Worm (Caenorhabditis elegans) whole organism, L4 larva: ENCODE data around the gene chil-8.

Source experiments
- F26F4.8 ChIP-seq: fragments of 200-800 bp; sonication (Bioruptor generic); conservative IDR thresholded peaks from 2 replicates; pipeline ENCODE4 v1.3.6; 2022; ENCODE audit warnings: missing genetic modification characterization, missing compliant biosample characterization
- F44E2.7 ChIP-seq: fragments of 200-800 bp; sonication (Bioruptor generic); IDR thresholded peaks from 2 replicates; pipeline ENCODE4 v2.1.2; 2022; ENCODE audit warnings: missing genetic modification characterization, missing compliant biosample characterization
- R02D3.7 ChIP-seq: fragments of 150-350 bp; sonication (generic microtip); optimal IDR thresholded peaks from 3 replicates; lab custom pipeline; 2014; ENCODE audit warnings: missing biosample characterization, missing genetic modification characterization
- Y5F2A.4 ChIP-seq: fragments of 200-800 bp; sonication (Bioruptor generic); optimal IDR thresholded peaks from 2 replicates; lab custom pipeline; 2018; ENCODE audit warnings: mild to moderate bottlenecking, missing genetic modification characterization, missing compliant biosample characterization
- ZK337.2 ChIP-seq: fragments of 200-800 bp; sonication (Bioruptor generic); IDR thresholded peaks from 2 replicates; pipeline ENCODE4 v1.3.6; 2022; ENCODE audit warnings: missing genetic modification reagents, missing genetic modification characterization, missing compliant biosample characterization
- ZK546.5 ChIP-seq, 2 experiments: sonication (generic microtip); optimal IDR thresholded peaks; 2 replicates each; lab custom pipeline; 2017; ENCODE audit warnings: missing biosample characterization in 2 of 2, missing genetic modification characterization in 2 of 2
- ama-1 ChIP-seq: fragments of 150-350 bp; optimal IDR thresholded peaks from 2 replicates; lab custom pipeline; 2014; ENCODE audit warnings: inconsistent platforms, mixed read lengths
- arid-1 ChIP-seq: fragments of 200-800 bp; sonication (Bioruptor generic); conservative IDR thresholded peaks from 2 replicates; pipeline ENCODE4 v1.3.6; 2022; ENCODE audit warnings: missing genetic modification reagents, missing genetic modification characterization, missing compliant biosample characterization
- ceh-44 ChIP-seq: fragments of 200-800 bp; sonication (Bioruptor generic); IDR thresholded peaks from 2 replicates; pipeline ENCODE4 v1.3.6; 2022; ENCODE audit warnings: missing genetic modification reagents, missing genetic modification characterization, missing compliant biosample characterization
- ceh-62 ChIP-seq: sonication (generic microtip); optimal IDR thresholded peaks from 2 replicates; lab custom pipeline; 2017; ENCODE audit warnings: missing biosample characterization, missing genetic modification characterization
- daf-16 ChIP-seq, 3 experiments: sonication (generic microtip); optimal IDR thresholded peaks; 2 replicates each; lab custom pipeline; 2016 to 2017; ENCODE audit warnings: missing genetic modification characterization in 3 of 3, missing genetic modification reagents in 3 of 3, mild to moderate bottlenecking in 2 of 3, missing compliant biosample characterization in 2 of 3, missing biosample characterization in 1 of 3, moderate library complexity in 1 of 3
- daf-19 ChIP-seq: fragments of 200-800 bp; sonication (Bioruptor generic); conservative IDR thresholded peaks from 2 replicates; pipeline ENCODE4 v1.3.6; 2022; ENCODE audit warnings: missing genetic modification characterization, missing compliant biosample characterization
- dpl-1 ChIP-seq: fragments of 150-350 bp; optimal IDR thresholded peaks from 2 replicates; lab custom pipeline; 2014; ENCODE audit warnings: missing biosample characterization, missing genetic modification reagents, missing genetic modification characterization
- hlh-30 ChIP-seq: sonication (generic microtip); optimal IDR thresholded peaks from 2 replicates; lab custom pipeline; 2017; ENCODE audit warnings: antibody characterized with exemption, mild to moderate bottlenecking, missing genetic modification characterization, missing compliant biosample characterization; ENCODE audit not compliant: insufficient read depth
- lim-7 ChIP-seq: fragments of 200-800 bp; sonication (Bioruptor generic); IDR thresholded peaks from 2 replicates; pipeline ENCODE4 v1.3.6; 2022; ENCODE audit warnings: missing genetic modification characterization, missing compliant biosample characterization
- lin-39 ChIP-seq: fragments of 150-350 bp; optimal IDR thresholded peaks from 2 replicates; lab custom pipeline; 2014; ENCODE audit warnings: missing biosample characterization, missing genetic modification reagents, missing genetic modification characterization
- lir-3 ChIP-seq: sonication (generic microtip); optimal IDR thresholded peaks from 2 replicates; lab custom pipeline; 2016; ENCODE audit warnings: mild to moderate bottlenecking, missing genetic modification characterization, missing compliant biosample characterization
- lsy-2 ChIP-seq, 2 experiments: fragments of 150-350 bp in 1 of 2; sonication (generic microtip) in 1 of 2; optimal IDR thresholded peaks; 2 replicates each; lab custom pipeline; 2014 to 2017; ENCODE audit warnings: missing biosample characterization in 2 of 2, missing genetic modification characterization in 2 of 2
- madf-5 ChIP-seq, 2 experiments: fragments of 200-800 bp; sonication (Bioruptor generic); IDR thresholded peaks; 2 replicates each; pipeline ENCODE4 v1.3.6; 2022; ENCODE audit warnings: missing compliant biosample characterization in 2 of 2, missing genetic modification characterization in 2 of 2
- mdt-29 ChIP-seq: fragments of 200-800 bp; sonication (Bioruptor generic); IDR thresholded peaks from 2 replicates; pipeline ENCODE4 v1.3.6; 2022; ENCODE audit warnings: missing genetic modification reagents, missing genetic modification characterization, missing compliant biosample characterization
- mxl-3 ChIP-seq: fragments of 200-800 bp; sonication (Bioruptor generic); optimal IDR thresholded peaks from 2 replicates; lab custom pipeline; 2018; ENCODE audit warnings: mild to moderate bottlenecking, missing genetic modification characterization, missing compliant biosample characterization
- nhr-11 ChIP-seq: fragments of 150-350 bp; optimal IDR thresholded peaks from 2 replicates; lab custom pipeline; 2014; ENCODE audit warnings: missing biosample characterization, missing genetic modification characterization
- nhr-111 ChIP-seq: fragments of 200-800 bp; sonication (Bioruptor generic); optimal IDR thresholded peaks from 2 replicates; lab custom pipeline; 2018; ENCODE audit warnings: mild to moderate bottlenecking, missing genetic modification characterization, missing compliant biosample characterization
- nhr-237 ChIP-seq: sonication (generic microtip); optimal IDR thresholded peaks from 2 replicates; lab custom pipeline; 2017; ENCODE audit warnings: missing biosample characterization, missing genetic modification characterization
- nhr-25 ChIP-seq: sonication (generic microtip); optimal IDR thresholded peaks from 2 replicates; lab custom pipeline; 2017; ENCODE audit warnings: missing genetic modification characterization, mild to moderate bottlenecking, missing compliant biosample characterization, antibody characterized with exemption, moderate library complexity, borderline replicate concordance; ENCODE audit not compliant: insufficient read depth
- nhr-48 ChIP-seq: sonication (generic microtip); optimal IDR thresholded peaks from 2 replicates; lab custom pipeline; 2016; ENCODE audit warnings: mild to moderate bottlenecking, missing genetic modification characterization, missing compliant biosample characterization
- nhr-6 ChIP-seq: fragments of 150-350 bp; optimal IDR thresholded peaks from 2 replicates; lab custom pipeline; 2014; ENCODE audit warnings: missing biosample characterization, missing genetic modification characterization
- php-3 ChIP-seq: fragments of 200-800 bp; sonication (Bioruptor generic); IDR thresholded peaks from 2 replicates; pipeline ENCODE4 v1.3.6; 2022; ENCODE audit warnings: missing genetic modification reagents, missing genetic modification characterization, missing compliant biosample characterization
- skn-1 ChIP-seq: fragments of 150-350 bp; optimal IDR thresholded peaks from 2 replicates; lab custom pipeline; 2014; ENCODE audit warnings: missing biosample characterization, missing genetic modification characterization
- spr-1 ChIP-seq: sonication (generic microtip); optimal IDR thresholded peaks from 2 replicates; lab custom pipeline; 2016; ENCODE audit warnings: mild to moderate bottlenecking, missing genetic modification characterization, missing compliant biosample characterization
- spr-3 ChIP-seq: fragments of 200-800 bp; sonication (Bioruptor generic); optimal IDR thresholded peaks from 2 replicates; lab custom pipeline; 2018; ENCODE audit warnings: mild to moderate bottlenecking, missing genetic modification characterization, missing compliant biosample characterization
- unc-62 ChIP-seq, 3 experiments: fragments of 150-350 bp in 1 of 3; sonication (generic microtip); optimal IDR thresholded peaks in 2 of 3; peaks in 1 of 3; 1 replicate in 1 of 3; 2 replicates in 2 of 3; lab custom pipeline; 2014 to 2017; ENCODE audit warnings: missing biosample characterization in 3 of 3, missing genetic modification characterization in 3 of 3, missing genetic modification reagents in 3 of 3, missing genotype in 1 of 3
- vab-7 ChIP-seq: fragments of 200-800 bp; sonication (Bioruptor generic); IDR thresholded peaks from 2 replicates; pipeline ENCODE4 v1.3.6; 2022; ENCODE audit warnings: missing genetic modification reagents, missing genetic modification characterization, missing compliant biosample characterization
- ztf-11 ChIP-seq: fragments of 150-350 bp; optimal IDR thresholded peaks from 2 replicates; lab custom pipeline; 2014; ENCODE audit warnings: missing biosample characterization, missing genetic modification characterization

The chil-8 gene

DNA sequence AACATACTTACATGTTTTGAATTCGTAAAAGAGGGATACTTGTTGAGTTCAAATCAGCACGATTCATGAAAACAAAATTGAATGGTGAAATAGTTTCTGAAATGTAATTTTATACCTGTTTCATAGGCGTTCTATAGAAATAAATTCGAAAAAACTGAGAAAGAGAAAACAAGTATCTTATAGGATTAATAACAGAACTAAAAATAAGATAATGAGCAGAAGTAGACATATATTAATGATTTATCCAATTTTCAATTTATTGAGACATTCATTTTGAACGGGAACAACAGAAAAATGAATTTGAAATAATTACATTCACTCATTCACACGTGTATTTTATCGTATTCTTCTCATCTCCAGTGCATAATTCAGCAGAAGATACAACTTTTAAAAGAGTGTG lies 15.1 kb downstream of the chil-8 start, which contains the start of gene chil-6 (continued):
- no peak for TF ChIP-seq R02D3.7 (tag; lab: Kevin White, UChicago)

DNA sequence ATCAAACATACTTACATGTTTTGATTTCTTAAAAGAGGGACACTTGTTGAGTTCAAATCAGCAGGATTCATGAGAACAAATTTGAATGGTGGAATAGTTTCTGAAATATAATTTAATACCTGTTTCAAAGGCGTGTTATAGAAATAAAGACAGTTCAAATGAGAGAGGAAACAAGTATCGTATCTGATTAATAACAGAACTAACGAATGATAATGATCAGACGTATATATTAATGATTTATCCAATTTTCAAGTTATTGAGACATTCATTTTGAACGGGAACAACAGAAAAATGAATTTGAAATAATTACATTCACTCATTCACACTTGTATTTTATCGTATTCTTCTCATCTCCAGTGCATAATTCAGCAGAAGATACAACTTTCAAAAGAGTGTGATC lies 17.2 kb downstream of the chil-8 start, which contains the start of gene chil-4:
Gene chil-4, minus strand, starts transcription at position 101 of the 400 bp plus-strand sequence.
- TF ChIP-seq hlh-30 (tag; lab: Kevin White, UChicago) (no peak), daf-16 (GFP tag; optimal IDR thresholded peaks at IDR 0.05; lab: Kevin White, UChicago) (no peak), daf-16 (tag; optimal IDR thresholded peaks at IDR 0.05; lab: Kevin White, UChicago) (no peak), dpl-1 (no peak), mxl-3 (GFP tag; lab: Kevin White, UChicago) (no peak), ceh-62 (no peak)

DNA sequence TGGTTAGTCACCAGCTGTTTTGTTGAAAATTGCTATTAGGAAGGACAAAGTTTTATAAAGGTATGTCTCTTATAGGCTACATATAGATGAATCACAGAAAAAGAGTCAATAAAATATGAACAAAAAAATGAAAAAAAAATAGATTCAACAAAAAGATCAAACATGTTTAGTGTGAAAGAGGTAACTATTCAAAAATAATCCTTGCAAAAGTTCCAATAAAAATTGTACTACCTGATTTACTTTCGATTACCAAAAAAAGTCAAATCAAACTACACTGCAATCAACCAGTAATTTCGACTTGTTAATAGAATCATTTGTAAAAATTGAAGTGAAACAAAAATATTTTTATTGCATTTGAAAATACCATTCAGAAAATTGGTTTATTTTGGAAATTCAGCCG lies 21.9 kb downstream of the chil-8 start, which contains the start of gene ZK938.10:
Gene ZK938.10, minus strand, starts transcription at position 101 of the 400 bp plus-strand sequence.
- no peak for TF ChIP-seq nhr-11 (tag; lab: Kevin White, UChicago)
- no peak for TF ChIP-seq spr-1
- no peak for TF ChIP-seq mdt-29 (GFP tag; lab: Robert Waterston, UW)
- no peak for TF ChIP-seq arid-1 (GFP tag; lab: Robert Waterston, UW)
- TF ChIP-seq vab-7, result no peak
- TF ChIP-seq php-3 (GFP tag; lab: Robert Waterston, UW), result no peak
- TF ChIP-seq nhr-25 (tag; lab: Kevin White, UChicago), result no peak
- TF ChIP-seq ztf-11 (tag; lab: Kevin White, UChicago), result no peak
- no peak for TF ChIP-seq skn-1
- no peak for TF ChIP-seq lsy-2 (tag; optimal IDR thresholded peaks at IDR 0.05; lab: Kevin White, UChicago)
- no peak for TF ChIP-seq ZK337.2 (GFP tag; lab: Robert Waterston, UW)
- TF ChIP-seq ZK546.5 (tag; optimal IDR thresholded peaks at IDR 0.05; lab: Kevin White, UChicago), result no peak
- TF ChIP-seq ceh-44 (GFP tag; lab: Robert Waterston, UW), result no peak
- TF ChIP-seq nhr-237 (tag; lab: Kevin White, UChicago), result no peak
- TF ChIP-seq F44E2.7 (GFP tag; lab: Robert Waterston, UW), result no peak
- no peak for TF ChIP-seq madf-5 (GFP tag; IDR thresholded peaks at IDR 0.05; lab: Robert Waterston, UW)
- no peak for TF ChIP-seq nhr-6 (tag; lab: Kevin White, UChicago)
- no peak for TF ChIP-seq nhr-111 (GFP tag; lab: Kevin White, UChicago)

DNA sequence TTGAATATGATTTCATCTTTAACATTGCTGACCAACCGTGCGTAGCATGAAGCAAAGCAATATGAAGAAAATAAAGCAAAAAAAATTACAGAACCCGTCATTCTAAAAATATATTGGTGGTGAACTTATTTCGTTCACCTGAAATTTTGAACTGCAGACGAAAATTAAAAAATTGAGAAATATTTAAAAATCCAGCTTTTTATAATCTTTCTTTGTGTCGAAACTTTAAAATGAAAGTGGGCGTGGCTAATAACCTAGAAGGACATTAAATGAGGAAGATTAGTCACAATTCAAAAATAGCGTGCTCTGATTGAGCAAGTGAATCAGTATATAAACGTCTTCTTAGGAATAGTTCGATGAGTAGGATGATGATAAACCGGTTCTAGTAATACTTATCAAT lies 23.4 kb downstream of the chil-8 start, which contains the start of gene old-2:
Gene old-2, minus strand, starts transcription at position 101 of the 400 bp plus-strand sequence.
- TF ChIP-seq lim-7, result no peak
- TF ChIP-seq ama-1 (lab: Kevin White, UChicago), result no peak
- TF ChIP-seq nhr-48 (tag; lab: Kevin White, UChicago), result no peak
- no peak for TF ChIP-seq unc-62 (GFP tag; optimal IDR thresholded peaks at IDR 0.05 in 1 of 2; lab: Kevin White, UChicago)
- TF ChIP-seq unc-62 (tag; optimal IDR thresholded peaks at IDR 0.05; lab: Kevin White, UChicago), result no peak
- no peak for TF ChIP-seq lin-39 (tag; lab: Kevin White, UChicago)
- TF ChIP-seq spr-1, result no peak
- TF ChIP-seq ceh-44 (GFP tag; lab: Robert Waterston, UW), result no peak
- TF ChIP-seq spr-3 (GFP tag; lab: Kevin White, UChicago), result no peak
- no peak for TF ChIP-seq F26F4.8 (GFP tag; lab: Robert Waterston, UW)
- no peak for TF ChIP-seq daf-19 (GFP tag; lab: Robert Waterston, UW)
- TF ChIP-seq Y5F2A.4, result no peak
- TF ChIP-seq lir-3 (tag; lab: Kevin White, UChicago), result no peak
- TF ChIP-seq F44E2.7 (GFP tag; lab: Robert Waterston, UW), result no peak
- no peak for TF ChIP-seq ZK546.5 (tag; optimal IDR thresholded peaks at IDR 0.05; lab: Kevin White, UChicago)
